Worm (Caenorhabditis elegans) whole organism, L2 larva: ENCODE results near the gene F11C1.10.

Experiments used
- R02D3.7 ChIP-seq: fragments of 150-350 bp; optimal IDR thresholded peaks from 2 replicates; lab custom pipeline; 2014; ENCODE audit warnings: missing biosample characterization, missing genetic modification characterization
- ZK546.5 ChIP-seq: sonication (generic microtip); optimal IDR thresholded peaks from 2 replicates; lab custom pipeline; 2017; ENCODE audit warnings: missing biosample characterization, missing genetic modification characterization
- alr-1 ChIP-seq: fragments of 150-350 bp; optimal IDR thresholded peaks from 2 replicates; lab custom pipeline; 2014; ENCODE audit warnings: missing biosample characterization, missing genetic modification characterization
- aly-2 ChIP-seq: fragments of 150-350 bp; optimal IDR thresholded peaks from 2 replicates; lab custom pipeline; 2014; ENCODE audit warnings: missing biosample characterization, missing genetic modification characterization
- blmp-1 ChIP-seq: sonication (generic microtip); optimal IDR thresholded peaks from 2 replicates; lab custom pipeline; 2017; ENCODE audit warnings: missing genetic modification characterization, mild to moderate bottlenecking, missing compliant biosample characterization, antibody characterized with exemption, moderate library complexity; ENCODE audit not compliant: insufficient read depth
- ceh-82 ChIP-seq: fragments of 150-350 bp; optimal IDR thresholded peaks from 2 replicates; lab custom pipeline; 2014; ENCODE audit warnings: missing biosample characterization, missing genetic modification characterization
- dmd-4 ChIP-seq: sonication (generic microtip); optimal IDR thresholded peaks from 2 replicates; lab custom pipeline; 2017; ENCODE audit warnings: missing biosample characterization, missing genetic modification characterization
- elt-3 ChIP-seq: sonication (generic microtip); optimal IDR thresholded peaks from 2 replicates; lab custom pipeline; 2017; ENCODE audit warnings: missing biosample characterization, missing genetic modification characterization
- nhr-6 ChIP-seq: fragments of 150-350 bp; optimal IDR thresholded peaks from 2 replicates; lab custom pipeline; 2014; ENCODE audit warnings: missing biosample characterization, missing genetic modification characterization
- skn-1 ChIP-seq: sonication (generic microtip); optimal IDR thresholded peaks from 2 replicates; lab custom pipeline; 2017; ENCODE audit warnings: missing biosample characterization, missing genetic modification characterization
- sma-9 ChIP-seq, 2 experiments: fragments of 150-350 bp in 1 of 2; sonication (generic microtip) in 1 of 2; optimal IDR thresholded peaks; 2 replicates each; lab custom pipeline; 2014 to 2016; ENCODE audit warnings: missing genetic modification characterization in 2 of 2, mild to moderate bottlenecking in 1 of 2, missing biosample characterization in 1 of 2, missing compliant biosample characterization in 1 of 2, missing genetic modification reagents in 1 of 2, moderate library complexity in 1 of 2
- zag-1 ChIP-seq: fragments of 150-350 bp; optimal IDR thresholded peaks from 2 replicates; lab custom pipeline; 2014; ENCODE audit warnings: missing biosample characterization, missing genetic modification characterization

DNA sequence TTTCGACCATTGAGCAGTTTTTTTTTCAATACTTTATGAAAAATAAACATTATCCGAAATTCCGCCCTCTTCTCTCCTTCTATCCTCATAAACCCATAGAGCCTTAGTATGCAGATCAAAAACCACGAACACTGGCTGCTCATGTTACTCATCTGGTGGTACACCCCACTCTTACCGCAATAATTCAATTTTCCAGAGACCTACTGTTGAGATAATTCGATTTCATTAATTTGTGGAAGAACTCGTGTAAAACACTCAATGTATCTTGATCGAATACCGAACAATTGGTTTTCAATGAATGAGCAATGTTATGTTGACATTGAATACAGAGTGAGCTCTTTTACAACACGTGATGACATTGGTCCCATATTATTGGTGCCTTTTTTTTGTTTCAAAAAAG is 44.6 kb downstream of the F11C1.10 start:
- TF ChIP-seq skn-1 (tag; lab: Kevin White, UChicago) (no peak), dmd-4 (tag; lab: Kevin White, UChicago) (no peak), ceh-82 (tag; lab: Kevin White, UChicago) (no peak), blmp-1 (tag; lab: Kevin White, UChicago) (no peak), alr-1 (tag; lab: Kevin White, UChicago) (no peak), zag-1 (no peak), ZK546.5 (tag; lab: Kevin White, UChicago) (no peak), R02D3.7 (tag; lab: Kevin White, UChicago) (no peak), nhr-6 (tag; lab: Kevin White, UChicago) (no peak), elt-3 (tag; lab: Kevin White, UChicago) (no peak), aly-2 (tag; lab: Kevin White, UChicago) (no peak), sma-9 (GFP tag; optimal IDR thresholded peaks at IDR 0.05; lab: Kevin White, UChicago) (no peak), sma-9 (tag; optimal IDR thresholded peaks at IDR 0.05; lab: Kevin White, UChicago) (no peak)
